Fruit fly (Drosophila melanogaster) whole organism, embryonic: Measurements from ENCODE around the gene CG7601.

Source experiments
- B-H2 ChIP-seq: fragments of 200-800 bp; sonication (Bioruptor generic); optimal IDR thresholded peaks from 2 replicates; lab custom pipeline; 2018; ENCODE audit warnings: missing biosample characterization, mild to moderate bottlenecking, missing genetic modification characterization
- CG10654 ChIP-seq: fragments of 200-800 bp; sonication (Bioruptor generic); optimal IDR thresholded peaks from 2 replicates; lab custom pipeline; 2016; ENCODE audit warnings: missing biosample characterization, missing genetic modification characterization
- CG12104 ChIP-seq: fragments of 200-800 bp; sonication (Bioruptor generic); optimal IDR thresholded peaks from 3 replicates; lab custom pipeline; 2016; ENCODE audit warnings: missing biosample characterization, missing genetic modification characterization
- CG12236 ChIP-seq: fragments of 200-800 bp; sonication (Bioruptor generic); optimal IDR thresholded peaks from 2 replicates; lab custom pipeline; 2016; ENCODE audit warnings: missing biosample characterization, missing genetic modification characterization
- CG12769 ChIP-seq: fragments of 200-800 bp; sonication (Bioruptor generic); optimal IDR thresholded peaks from 2 replicates; lab custom pipeline; 2019; ENCODE audit warnings: missing biosample characterization, mild to moderate bottlenecking, missing genetic modification characterization, moderate library complexity
- CG13424 ChIP-seq: fragments of 200-800 bp; sonication (Bioruptor generic); optimal IDR thresholded peaks from 2 replicates; lab custom pipeline; 2019; ENCODE audit warnings: missing biosample characterization, mild to moderate bottlenecking, missing genetic modification characterization, moderate library complexity
- CG13624 ChIP-seq: fragments of 200-800 bp; sonication (Bioruptor generic); optimal IDR thresholded peaks from 2 replicates; lab custom pipeline; 2016; ENCODE audit warnings: missing biosample characterization, missing genetic modification characterization
- CG14667 ChIP-seq: fragments of 200-800 bp; sonication (Bioruptor generic); IDR thresholded peaks from 2 replicates; pipeline ENCODE4 v1.3.6; 2022; ENCODE audit warnings: missing biosample characterization, missing genetic modification characterization
- CG15696 ChIP-seq: fragments of 200-800 bp; sonication (Bioruptor generic); optimal IDR thresholded peaks from 2 replicates; lab custom pipeline; 2019; ENCODE audit warnings: missing biosample characterization, mild to moderate bottlenecking, missing genetic modification characterization, moderate library complexity
- CG17385 ChIP-seq: fragments of 200-800 bp; sonication (Bioruptor generic); optimal IDR thresholded peaks from 3 replicates; lab custom pipeline; 2018; ENCODE audit warnings: missing biosample characterization, mild to moderate bottlenecking, missing genetic modification characterization
- CG17802 ChIP-seq: fragments of 200-800 bp; sonication (Bioruptor generic); optimal IDR thresholded peaks from 2 replicates; lab custom pipeline; 2018; ENCODE audit warnings: missing biosample characterization, mild to moderate bottlenecking, missing genetic modification characterization, moderate library complexity
- CG17829 ChIP-seq: fragments of 200-800 bp; optimal IDR thresholded peaks from 2 replicates; lab custom pipeline; 2019; ENCODE audit warnings: missing biosample characterization, mild to moderate bottlenecking, missing genetic modification characterization, moderate library complexity
- CG1792 ChIP-seq: fragments of 200-800 bp; sonication (Bioruptor generic); optimal IDR thresholded peaks from 2 replicates; lab custom pipeline; 2016; ENCODE audit warnings: missing biosample characterization, missing genetic modification characterization
- CG18476 ChIP-seq: fragments of 200-800 bp; sonication (Bioruptor generic); optimal IDR thresholded peaks from 2 replicates; lab custom pipeline; 2016; ENCODE audit warnings: missing biosample characterization, mild to moderate bottlenecking, missing genetic modification characterization
- CG4730 ChIP-seq: fragments of 200-800 bp; sonication (Bioruptor generic); IDR thresholded peaks from 2 replicates; pipeline ENCODE4 v1.3.6; 2022; ENCODE audit warnings: missing biosample characterization, missing genetic modification characterization
- CG4820 ChIP-seq: fragments of 200-800 bp; sonication (Bioruptor generic); optimal IDR thresholded peaks from 3 replicates; lab custom pipeline; 2016; ENCODE audit warnings: missing biosample characterization, missing genetic modification characterization
- CG6683 ChIP-seq: fragments of 200-800 bp; sonication (Bioruptor generic); optimal IDR thresholded peaks from 2 replicates; lab custom pipeline; 2017; ENCODE audit warnings: missing biosample characterization, mild to moderate bottlenecking, missing genetic modification characterization, missing genetic modification reagents
- CG6689 ChIP-seq: fragments of 200-800 bp; sonication (Bioruptor generic); IDR thresholded peaks from 2 replicates; pipeline ENCODE4 v1.3.6; 2022; ENCODE audit warnings: missing biosample characterization, missing genetic modification characterization
- CG6765 ChIP-seq: fragments of 200-800 bp; sonication (Bioruptor generic); optimal IDR thresholded peaks from 3 replicates; lab custom pipeline; 2017; ENCODE audit warnings: missing biosample characterization, mild to moderate bottlenecking, missing genetic modification characterization
- CG8388 ChIP-seq: fragments of 200-800 bp; sonication (Bioruptor generic); optimal IDR thresholded peaks from 2 replicates; lab custom pipeline; 2019; ENCODE audit warnings: missing biosample characterization, mild to moderate bottlenecking, missing genetic modification characterization, moderate library complexity
- D ChIP-seq, 2 experiments: fragments of 200-800 bp in 1 of 2; fragments of >200 bp in 1 of 2; sonication (Bioruptor generic) in 1 of 2; optimal IDR thresholded peaks; 2 replicates in 1 of 2; 3 replicates in 1 of 2; lab custom pipeline; 2017; ENCODE audit warnings: mild to moderate bottlenecking in 1 of 2, missing biosample characterization in 1 of 2, missing genetic modification characterization in 1 of 2, missing genetic modification reagents in 1 of 2
- Doc3 ChIP-seq: fragments of 200-800 bp; sonication (Bioruptor generic); IDR thresholded peaks from 3 replicates; pipeline ENCODE4 v1.3.6; 2022; ENCODE audit warnings: missing biosample characterization, missing genetic modification characterization; ENCODE audit not compliant: partially characterized antibody
- HLH3B ChIP-seq: fragments of 200-800 bp; sonication (Bioruptor generic); IDR thresholded peaks from 2 replicates; pipeline ENCODE4 v1.3.6; 2022; ENCODE audit warnings: missing biosample characterization, missing genetic modification characterization
- Lhr ChIP-seq: fragments of 200-800 bp; sonication (Bioruptor generic); optimal IDR thresholded peaks from 3 replicates; lab custom pipeline; 2017; ENCODE audit warnings: mild to moderate bottlenecking, missing biosample characterization, missing genetic modification reagents, missing genetic modification characterization
- Oaz ChIP-seq: fragments of 200-800 bp; sonication (Bioruptor generic); IDR thresholded peaks from 2 replicates; pipeline ENCODE4 v1.3.6; 2022; ENCODE audit warnings: missing biosample characterization, missing genetic modification characterization
- Optix ChIP-seq: fragments of 200-800 bp; sonication (Bioruptor generic); IDR thresholded peaks from 3 replicates; pipeline ENCODE4 v1.3.6; 2022; ENCODE audit warnings: missing biosample characterization, missing genetic modification characterization
- Poxn ChIP-seq: fragments of 200-800 bp; sonication (Bioruptor generic); IDR thresholded peaks from 2 replicates; pipeline ENCODE4 v1.3.6; 2022; ENCODE audit warnings: missing biosample characterization, missing genetic modification characterization
- br ChIP-seq: fragments of >200 bp; optimal IDR thresholded peaks from 2 replicates; lab custom pipeline; 2017
- caup ChIP-seq: fragments of 200-800 bp; sonication (Bioruptor generic); optimal IDR thresholded peaks from 3 replicates; lab custom pipeline; 2017; ENCODE audit warnings: missing biosample characterization, mild to moderate bottlenecking, missing genetic modification characterization, moderate library complexity; ENCODE audit not compliant: severe bottlenecking
- danr ChIP-seq: fragments of 200-800 bp; sonication (Bioruptor generic); IDR thresholded peaks from 2 replicates; pipeline ENCODE4 v1.3.6; 2022; ENCODE audit warnings: missing biosample characterization, missing genetic modification characterization
- emc ChIP-seq: fragments of 200-800 bp; sonication (Bioruptor generic); optimal IDR thresholded peaks from 2 replicates; lab custom pipeline; 2016; ENCODE audit warnings: missing biosample characterization, missing genetic modification characterization
- eve ChIP-seq, 2 experiments: fragments of >200 bp; optimal IDR thresholded peaks; 2 replicates each; lab custom pipeline; 2017; ENCODE audit warnings: missing biosample characterization in 2 of 2, missing genetic modification characterization in 2 of 2
- ewg ChIP-seq: fragments of 200-800 bp; sonication (Bioruptor generic); optimal IDR thresholded peaks from 3 replicates; lab custom pipeline; 2017; ENCODE audit warnings: mild to moderate bottlenecking, missing biosample characterization, missing genetic modification reagents, missing genetic modification characterization
- gem ChIP-seq: fragments of 200-800 bp; sonication (Bioruptor generic); optimal IDR thresholded peaks from 2 replicates; lab custom pipeline; 2019; ENCODE audit warnings: missing biosample characterization, mild to moderate bottlenecking, missing genetic modification characterization, moderate library complexity
- lola ChIP-seq, 3 experiments: fragments of >200 bp in 2 of 3; fragments of 200-800 bp in 1 of 3; sonication (Bioruptor generic) in 1 of 3; optimal IDR thresholded peaks; 2 replicates each; lab custom pipeline; 2017 to 2019; ENCODE audit warnings: missing biosample characterization in 3 of 3, missing genetic modification characterization in 3 of 3, mild to moderate bottlenecking in 1 of 3, moderate library complexity in 1 of 3
- lov ChIP-seq, 2 experiments: fragments of 200-800 bp in 1 of 2; fragments of >200 bp in 1 of 2; sonication (Bioruptor generic) in 1 of 2; IDR thresholded peaks in 1 of 2; optimal IDR thresholded peaks in 1 of 2; 2 replicates in 1 of 2; 3 replicates in 1 of 2; pipeline versions ENCODE4 v1.3.6 to Lab custom; 2017 to 2022; ENCODE audit warnings: missing biosample characterization in 1 of 2, missing genetic modification characterization in 1 of 2
- nau ChIP-seq: fragments of 200-800 bp; sonication (Bioruptor generic); optimal IDR thresholded peaks from 3 replicates; lab custom pipeline; 2017; ENCODE audit warnings: missing biosample characterization, mild to moderate bottlenecking, missing genetic modification characterization, missing genetic modification reagents
- onecut ChIP-seq: fragments of 200-800 bp; sonication (Bioruptor generic); IDR thresholded peaks from 2 replicates; pipeline ENCODE4 v1.3.6; 2022; ENCODE audit warnings: missing biosample characterization, missing genetic modification characterization
- pum ChIP-seq: fragments of 200-800 bp; sonication (Bioruptor generic); optimal IDR thresholded peaks from 2 replicates; lab custom pipeline; 2016; ENCODE audit warnings: missing biosample characterization, missing genetic modification characterization
- pzg ChIP-seq: fragments of 200-800 bp; sonication (Bioruptor generic); optimal IDR thresholded peaks from 3 replicates; lab custom pipeline; 2018; ENCODE audit warnings: missing biosample characterization, mild to moderate bottlenecking, missing genetic modification characterization, moderate library complexity
- repo ChIP-seq: fragments of 200-800 bp; sonication (Bioruptor generic); optimal IDR thresholded peaks from 2 replicates; lab custom pipeline; 2016; ENCODE audit warnings: missing biosample characterization, missing genetic modification characterization
- sna ChIP-seq: fragments of 200-800 bp; sonication (Bioruptor generic); IDR thresholded peaks from 2 replicates; pipeline ENCODE4 v1.3.6; 2022; ENCODE audit warnings: missing biosample characterization, missing genetic modification characterization; ENCODE audit not compliant: partially characterized antibody
- sob ChIP-seq: fragments of 200-800 bp; sonication (Bioruptor generic); IDR thresholded peaks from 2 replicates; pipeline ENCODE4 v1.3.6; 2022; ENCODE audit warnings: missing biosample characterization, missing genetic modification characterization
- sr ChIP-seq: fragments of 200-800 bp; sonication (Bioruptor generic); IDR thresholded peaks from 3 replicates; pipeline ENCODE4 v1.3.6; 2022; ENCODE audit warnings: missing biosample characterization, missing genetic modification characterization
- tap ChIP-seq: fragments of 200-800 bp; optimal IDR thresholded peaks from 3 replicates; lab custom pipeline; 2019; ENCODE audit warnings: missing biosample characterization, mild to moderate bottlenecking, missing genetic modification characterization, moderate library complexity
- tgo ChIP-seq: fragments of 200-800 bp; sonication (Bioruptor generic); IDR thresholded peaks from 3 replicates; pipeline ENCODE4 v1.3.6; 2022; ENCODE audit warnings: missing biosample characterization, missing genetic modification characterization
- tio ChIP-seq: fragments of 200-800 bp; sonication (Bioruptor generic); optimal IDR thresholded peaks from 2 replicates; lab custom pipeline; 2017; ENCODE audit warnings: missing biosample characterization, missing genetic modification characterization, inconsistent platforms
- usp ChIP-seq: fragments of >200 bp; optimal IDR thresholded peaks from 2 replicates; lab custom pipeline; 2017; ENCODE audit warnings: missing biosample characterization, missing genetic modification characterization
- vnd ChIP-seq: fragments of 200-800 bp; sonication (Bioruptor generic); IDR thresholded peaks from 3 replicates; pipeline ENCODE4 v1.3.6; 2022; ENCODE audit warnings: missing biosample characterization, missing genetic modification characterization; ENCODE audit not compliant: partially characterized antibody

The CG7601 gene

DNA sequence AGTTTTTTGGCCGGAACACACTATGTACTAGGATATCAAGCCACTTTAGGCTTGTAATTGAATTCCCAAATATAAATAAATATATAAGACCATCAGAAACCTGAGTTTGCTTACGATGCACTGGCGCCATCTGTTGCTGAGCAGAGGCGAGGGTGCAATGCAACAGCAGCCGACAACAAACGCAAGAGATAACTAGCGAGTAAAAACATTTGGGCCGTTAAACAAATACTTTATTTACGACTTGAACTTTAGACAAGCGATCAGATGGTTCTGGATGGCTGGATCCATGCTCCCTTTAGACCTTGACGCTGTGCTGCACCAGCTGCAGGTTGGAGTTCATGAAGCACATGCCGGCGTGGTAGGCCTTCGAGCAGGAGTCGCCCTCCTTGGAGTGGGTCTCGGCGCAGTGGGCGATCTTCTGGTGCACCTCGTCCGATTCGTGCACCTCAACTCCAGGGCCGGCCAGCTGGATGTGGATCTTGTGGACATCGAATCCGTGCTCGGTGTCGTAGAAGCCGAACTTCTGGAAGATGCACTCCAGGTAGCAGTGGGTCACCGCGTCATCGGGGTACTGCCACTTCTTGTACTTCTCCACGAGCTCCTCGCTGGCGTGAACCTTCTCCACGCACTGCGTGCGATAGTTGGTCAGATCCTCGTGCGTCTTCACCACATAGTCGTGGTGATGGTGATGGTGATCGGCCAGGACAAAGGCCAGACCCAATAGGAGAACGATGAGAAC lies 20.3 kb downstream of the CG7601 start (continued):
- TF ChIP-seq tgo (GFP tag; lab: Robert Waterston, UW) (no peak), CG18476 (GFP tag; lab: Kevin White, UChicago) (no peak), CG8388 (GFP tag; lab: Kevin White, UChicago) (no peak), emc (GFP tag; lab: Kevin White, UChicago) (no peak), CG12104 (GFP tag; lab: Kevin White, UChicago) (no peak), sna (GFP tag; lab: Robert Waterston, UW) (no peak), CG10654 (GFP tag; lab: Kevin White, UChicago) (no peak), HLH3B (GFP tag; lab: Robert Waterston, UW) (no peak), Oaz (GFP tag; lab: Robert Waterston, UW) (no peak), ewg (no peak), CG13624 (GFP tag; lab: Kevin White, UChicago) (no peak), CG14667 (GFP tag; lab: Robert Waterston, UW) (no peak), lola (GFP tag; optimal IDR thresholded peaks at IDR 0.05; lab: Kevin White, UChicago) (no peak), danr (no peak), tio (GFP tag; lab: Kevin White, UChicago) (no peak), Lhr (GFP tag; lab: Kevin White, UChicago) (no peak), vnd (GFP tag; lab: Robert Waterston, UW) (no peak), repo (GFP tag; lab: Kevin White, UChicago) (no peak), CG15696 (tag; lab: Kevin White, UChicago) (no peak), B-H2 (no peak), Poxn (GFP tag; lab: Robert Waterston, UW) (no peak), pzg (GFP tag; lab: Kevin White, UChicago) (no peak), pum (GFP tag; lab: Kevin White, UChicago) (no peak), CG4730 (GFP tag; lab: Robert Waterston, UW) (no peak), Doc3 (no peak), gem (tag; lab: Kevin White, UChicago) (no peak), CG17802 (tag; lab: Kevin White, UChicago) (no peak), usp (no peak), caup (GFP tag; lab: Kevin White, UChicago) (no peak), lov (optimal IDR thresholded peaks at IDR 0.05; lab: Kevin White, UChicago) (no peak), lov (GFP tag; IDR thresholded peaks at IDR 0.05; lab: Robert Waterston, UW) (0 out of 3 replicates have a peak, but pooled peaks have one; percentile 14), tap (tag; lab: Kevin White, UChicago) (no peak), CG4820 (no peak), CG12769 (tag; lab: Kevin White, UChicago) (no peak), CG6689 (GFP tag; lab: Robert Waterston, UW) (no peak), Optix (no peak), CG17385 (GFP tag; lab: Kevin White, UChicago) (no peak), CG12236 (GFP tag; lab: Kevin White, UChicago) (no peak), D (optimal IDR thresholded peaks at IDR 0.05; lab: Kevin White, UChicago) (no peak), D (GFP tag; optimal IDR thresholded peaks at IDR 0.05; lab: Kevin White, UChicago) (no peak), sob (GFP tag; lab: Robert Waterston, UW) (peak; percentile 19; the same call in 1 of the 2 replicates), CG6683 (GFP tag; lab: Kevin White, UChicago) (no peak), CG6765 (GFP tag; lab: Kevin White, UChicago) (no peak), CG17829 (tag; lab: Kevin White, UChicago) (no peak), sr (GFP tag; lab: Robert Waterston, UW) (no peak), eve (GFP tag; optimal IDR thresholded peaks at IDR 0.05; lab: Kevin White, UChicago) (no peak), CG1792 (GFP tag; lab: Kevin White, UChicago) (no peak), CG13424 (tag; lab: Kevin White, UChicago) (no peak), nau (GFP tag; lab: Kevin White, UChicago) (no peak), br (lab: Kevin White, UChicago) (no peak), onecut (GFP tag; lab: Robert Waterston, UW) (no peak)
